Worm (Caenorhabditis elegans) whole organism, L1 larva: ENCODE results near the gene F35C11.7.

ENCODE experiments used
- F16B12.6 ChIP-seq: fragments of 150-350 bp; optimal IDR thresholded peaks from 2 replicates; lab custom pipeline; 2014; ENCODE audit warnings: missing biosample characterization, missing genetic modification characterization
- nhr-11 ChIP-seq: fragments of 150-350 bp; optimal IDR thresholded peaks from 2 replicates; lab custom pipeline; 2014; ENCODE audit warnings: missing biosample characterization, missing genetic modification characterization
- pag-3 ChIP-seq: sonication (generic microtip); optimal IDR thresholded peaks from 2 replicates; lab custom pipeline; 2017; ENCODE audit warnings: missing genetic modification characterization, mild to moderate bottlenecking, missing compliant biosample characterization, antibody characterized with exemption, borderline replicate concordance; ENCODE audit not compliant: insufficient read depth
- ztf-4 ChIP-seq: fragments of 150-350 bp; optimal IDR thresholded peaks from 2 replicates; lab custom pipeline; 2014; ENCODE audit warnings: missing biosample characterization, missing genetic modification characterization

- no peak for TF ChIP-seq nhr-11 (tag; lab: Kevin White, UChicago)
- TF ChIP-seq pag-3 (tag; lab: Kevin White, UChicago) = no peak
- no peak for TF ChIP-seq F16B12.6 (tag; lab: Kevin White, UChicago)
- no peak for TF ChIP-seq ztf-4
Observed at ce11 chrII:8238155-8238554, 18.0 kb upstream of the F35C11.7 start, which contains the start of gene nlp-5.
